Worm (Caenorhabditis elegans) whole organism, young adult: ENCODE measurements around the gene icln-1.

Experiments
- B0019.2 ChIP-seq: fragments of 200-800 bp; sonication (Bioruptor generic); conservative IDR thresholded peaks from 2 replicates; pipeline ENCODE4 v1.3.6; 2022; ENCODE audit warnings: missing genetic modification reagents, missing genetic modification characterization, missing compliant biosample characterization
- B0035.1 ChIP-seq: sonication (generic microtip); optimal IDR thresholded peaks from 2 replicates; lab custom pipeline; 2016; ENCODE audit warnings: missing genetic modification characterization, mild to moderate bottlenecking, missing compliant biosample characterization, missing genotype, missing genetic modification reagents
- B0336.3 ChIP-seq: fragments of 200-800 bp; sonication (Bioruptor generic); IDR thresholded peaks from 2 replicates; pipeline ENCODE4 v1.3.6; 2022; ENCODE audit warnings: missing genetic modification characterization, missing compliant biosample characterization
- C17E4.6 ChIP-seq: fragments of 200-800 bp; sonication (Bioruptor generic); IDR thresholded peaks from 2 replicates; pipeline ENCODE4 v1.3.6; 2022; ENCODE audit warnings: missing genetic modification reagents, missing genetic modification characterization, missing compliant biosample characterization
- F22D6.2 ChIP-seq: sonication (generic microtip); optimal IDR thresholded peaks from 2 replicates; lab custom pipeline; 2016; ENCODE audit warnings: mild to moderate bottlenecking, missing genetic modification characterization, missing compliant biosample characterization
- F23B12.7 ChIP-seq: sonication (generic microtip); optimal IDR thresholded peaks from 2 replicates; lab custom pipeline; 2017; ENCODE audit warnings: missing genetic modification characterization, mild to moderate bottlenecking, missing compliant biosample characterization, antibody characterized with exemption, moderate library complexity; ENCODE audit not compliant: insufficient read depth
- F49E8.2 ChIP-seq: sonication (generic microtip); optimal IDR thresholded peaks from 3 replicates; lab custom pipeline; 2017; ENCODE audit warnings: missing genetic modification characterization, mild to moderate bottlenecking, missing compliant biosample characterization, antibody characterized with exemption, moderate library complexity; ENCODE audit not compliant: insufficient read depth
- F55B11.4 ChIP-seq: sonication (generic microtip); optimal IDR thresholded peaks from 2 replicates; lab custom pipeline; 2016; ENCODE audit warnings: missing compliant biosample characterization, missing genetic modification characterization, borderline replicate concordance; ENCODE audit not compliant: insufficient read depth
- K12H6.12 ChIP-seq: fragments of 200-800 bp; sonication (Bioruptor generic); optimal IDR thresholded peaks from 2 replicates; lab custom pipeline; 2018; ENCODE audit warnings: mild to moderate bottlenecking, missing genetic modification characterization, missing compliant biosample characterization
- T26A5.8 ChIP-seq: sonication (generic microtip); optimal IDR thresholded peaks from 2 replicates; lab custom pipeline; 2016; ENCODE audit warnings: missing genetic modification characterization, missing compliant biosample characterization
- Y53F4B.3 ChIP-seq: fragments of 200-800 bp; sonication (Bioruptor generic); IDR thresholded peaks from 2 replicates; pipeline ENCODE4 v1.3.6; 2022; ENCODE audit warnings: missing genetic modification reagents, missing genetic modification characterization, missing compliant biosample characterization
- aptf-2 ChIP-seq: fragments of 200-800 bp; sonication (Bioruptor generic); conservative IDR thresholded peaks from 2 replicates; pipeline ENCODE4 v1.3.6; 2022; ENCODE audit warnings: missing genetic modification reagents, missing genetic modification characterization, missing compliant biosample characterization
- athp-1 ChIP-seq: sonication (generic microtip); optimal IDR thresholded peaks from 2 replicates; lab custom pipeline; 2017; ENCODE audit warnings: mild to moderate bottlenecking, missing genetic modification characterization, missing compliant biosample characterization
- attf-5 ChIP-seq: fragments of 200-800 bp; sonication (Bioruptor generic); optimal IDR thresholded peaks from 2 replicates; lab custom pipeline; 2018; ENCODE audit warnings: mild to moderate bottlenecking, missing genetic modification characterization, missing compliant biosample characterization
- attf-6 ChIP-seq: fragments of 200-800 bp; sonication (Bioruptor generic); IDR thresholded peaks from 2 replicates; pipeline ENCODE4 v1.3.6; 2022; ENCODE audit warnings: missing genetic modification reagents, missing genetic modification characterization, missing compliant biosample characterization
- bed-1 ChIP-seq: fragments of 200-800 bp; sonication (Bioruptor generic); IDR thresholded peaks from 2 replicates; pipeline ENCODE4 v1.3.6; 2022; ENCODE audit warnings: missing genetic modification reagents, missing genetic modification characterization, missing compliant biosample characterization
- ccch-3 ChIP-seq: fragments of 200-800 bp; sonication (Bioruptor generic); optimal IDR thresholded peaks from 2 replicates; lab custom pipeline; 2018; ENCODE audit warnings: mild to moderate bottlenecking, missing genetic modification characterization, missing compliant biosample characterization
- ceh-58 ChIP-seq: fragments of 200-800 bp; sonication (Bioruptor generic); IDR thresholded peaks from 2 replicates; pipeline ENCODE4 v1.3.6; 2022; ENCODE audit warnings: missing genetic modification characterization, missing compliant biosample characterization
- ceh-91 ChIP-seq: fragments of 200-800 bp; sonication (Bioruptor generic); IDR thresholded peaks from 2 replicates; pipeline ENCODE4 v1.3.6; 2022; ENCODE audit warnings: missing genetic modification reagents, missing genetic modification characterization, missing compliant biosample characterization
- chd-7 ChIP-seq: sonication (generic microtip); optimal IDR thresholded peaks from 2 replicates; lab custom pipeline; 2016; ENCODE audit warnings: mild to moderate bottlenecking, missing genetic modification characterization, moderate library complexity, missing compliant biosample characterization
- dpff-1 ChIP-seq: sonication (generic microtip); optimal IDR thresholded peaks from 2 replicates; lab custom pipeline; 2017; ENCODE audit warnings: mild to moderate bottlenecking, missing genetic modification characterization, missing compliant biosample characterization
- egl-44 ChIP-seq: fragments of 200-800 bp; sonication (Bioruptor generic); IDR thresholded peaks from 2 replicates; pipeline ENCODE4 v1.3.6; 2022; ENCODE audit warnings: missing genetic modification reagents, missing genetic modification characterization, missing compliant biosample characterization
- gei-17 ChIP-seq: fragments of 200-800 bp; sonication (Bioruptor generic); optimal IDR thresholded peaks from 2 replicates; lab custom pipeline; 2018; ENCODE audit warnings: mild to moderate bottlenecking, missing genetic modification characterization, missing compliant biosample characterization
- him-1 ChIP-seq: sonication (generic microtip); optimal IDR thresholded peaks from 2 replicates; lab custom pipeline; 2016; ENCODE audit warnings: missing genotype, missing genetic modification reagents, missing genetic modification characterization, missing compliant biosample characterization
- hlh-26 ChIP-seq: fragments of 200-800 bp; sonication (Bioruptor generic); conservative IDR thresholded peaks from 2 replicates; pipeline ENCODE4 v1.3.6; 2022; ENCODE audit warnings: missing genetic modification reagents, missing genetic modification characterization, missing compliant biosample characterization
- hmg-1.2 ChIP-seq: fragments of 200-800 bp; sonication (Bioruptor generic); IDR thresholded peaks from 2 replicates; pipeline ENCODE4 v1.3.6; 2022; ENCODE audit warnings: missing genetic modification reagents, missing genetic modification characterization, missing compliant biosample characterization
- lag-1 ChIP-seq: fragments of 200-800 bp; sonication (Bioruptor generic); IDR thresholded peaks from 2 replicates; pipeline ENCODE4 v1.3.6; 2022; ENCODE audit warnings: missing genetic modification reagents, missing genetic modification characterization, missing compliant biosample characterization
- lin-40 ChIP-seq: sonication (generic microtip); optimal IDR thresholded peaks from 2 replicates; lab custom pipeline; 2016; ENCODE audit warnings: missing genetic modification characterization, mild to moderate bottlenecking, missing compliant biosample characterization, missing genotype, missing genetic modification reagents
- lin-54 ChIP-seq: fragments of 200-800 bp; sonication (Bioruptor generic); optimal IDR thresholded peaks from 2 replicates; lab custom pipeline; 2018; ENCODE audit warnings: mild to moderate bottlenecking, missing genetic modification characterization, missing compliant biosample characterization
- lir-1 ChIP-seq: fragments of 200-800 bp; sonication (Bioruptor generic); conservative IDR thresholded peaks from 2 replicates; pipeline ENCODE4 v1.3.6; 2022; ENCODE audit warnings: missing genetic modification reagents, missing genetic modification characterization, missing compliant biosample characterization
- lsl-1 ChIP-seq: fragments of 200-800 bp; sonication (Bioruptor generic); optimal IDR thresholded peaks from 2 replicates; lab custom pipeline; 2018; ENCODE audit warnings: mild to moderate bottlenecking, missing genetic modification characterization, moderate library complexity, missing compliant biosample characterization
- madf-3 ChIP-seq: fragments of 200-800 bp; sonication (Bioruptor generic); IDR thresholded peaks from 2 replicates; pipeline ENCODE4 v1.3.6; 2022; ENCODE audit warnings: missing genetic modification reagents, missing genetic modification characterization, missing compliant biosample characterization
- mcd-1 ChIP-seq: fragments of 200-800 bp; sonication (Bioruptor generic); IDR thresholded peaks from 2 replicates; pipeline ENCODE4 v1.3.6; 2022; ENCODE audit warnings: missing genetic modification reagents, missing genetic modification characterization, missing compliant biosample characterization
- nhr-80 ChIP-seq: sonication (generic microtip); optimal IDR thresholded peaks from 2 replicates; lab custom pipeline; 2016; ENCODE audit warnings: missing genetic modification characterization, missing compliant biosample characterization
- pbrm-1 ChIP-seq: fragments of 200-800 bp; sonication (Bioruptor generic); IDR thresholded peaks from 2 replicates; pipeline ENCODE4 v1.3.6; 2022; ENCODE audit warnings: missing genetic modification reagents, missing genetic modification characterization, missing compliant biosample characterization
- snpc-1.3 ChIP-seq: sonication (generic microtip); optimal IDR thresholded peaks from 2 replicates; lab custom pipeline; 2017; ENCODE audit warnings: missing genetic modification characterization, mild to moderate bottlenecking, missing compliant biosample characterization, antibody characterized with exemption, moderate library complexity, missing genotype, missing genetic modification reagents; ENCODE audit not compliant: insufficient read depth
- snpc-4 ChIP-seq, 5 experiments: fragments of 150-350 bp in 1 of 5; sonication (generic microtip) in 4 of 5; optimal IDR thresholded peaks; 2 replicates each; lab custom pipeline; 2014 to 2018; ENCODE audit warnings: missing genetic modification characterization in 5 of 5, missing biosample characterization in 3 of 5, antibody characterized with exemption in 2 of 5, mild to moderate bottlenecking in 2 of 5, missing compliant biosample characterization in 2 of 5, missing genotype in 2 of 5, moderate library complexity in 2 of 5, missing genetic modification reagents in 1 of 5
- tbp1 ChIP-seq: fragments of 200-800 bp; sonication (Bioruptor generic); optimal IDR thresholded peaks from 2 replicates; lab custom pipeline; 2018; ENCODE audit warnings: mild to moderate bottlenecking, missing genetic modification characterization, missing compliant biosample characterization
- xnd-1 ChIP-seq: sonication (generic microtip); optimal IDR thresholded peaks from 2 replicates; lab custom pipeline; 2016; ENCODE audit warnings: missing genotype, missing genetic modification reagents, missing genetic modification characterization, missing compliant biosample characterization
- zfh-2 ChIP-seq: fragments of 200-800 bp; sonication (Bioruptor generic); conservative IDR thresholded peaks from 2 replicates; pipeline ENCODE4 v1.3.6; 2022; ENCODE audit warnings: missing genetic modification reagents, missing genetic modification characterization, missing compliant biosample characterization
- ztf-18 ChIP-seq: sonication (generic microtip); optimal IDR thresholded peaks from 2 replicates; lab custom pipeline; 2016; ENCODE audit warnings: missing genotype, mild to moderate bottlenecking, missing genetic modification characterization, missing compliant biosample characterization
- ztf-26 ChIP-seq: sonication (generic microtip); optimal IDR thresholded peaks from 2 replicates; lab custom pipeline; 2017; ENCODE audit warnings: missing genetic modification characterization, missing compliant biosample characterization

Gene icln-1

ce11 chrIV:9130605-9131004 is 35.2 kb upstream of the icln-1 start (continued):
- TF ChIP-seq K12H6.12 (no peak), attf-6 (peak; percentile 94), him-1 (tag; lab: Kevin White, UChicago) (peak; percentile 1), lin-54 (GFP tag; lab: Kevin White, UChicago) (no peak), F49E8.2 (tag; lab: Kevin White, UChicago) (peak; percentile 13), T26A5.8 (no peak), lir-1 (GFP tag; lab: Robert Waterston, UW) (no peak), lag-1 (GFP tag; lab: Robert Waterston, UW) (no peak), lsl-1 (peak; percentile 4), dpff-1 (no peak), pbrm-1 (peak; percentile 61; the same call in 1 of the 2 replicates), Y53F4B.3 (GFP tag; lab: Robert Waterston, UW) (no peak)

- TF ChIP-seq hmg-1.2 (GFP tag; lab: Robert Waterston, UW) (peak; percentile 50; the same call in 1 of the 2 replicates), gei-17 (GFP tag; lab: Kevin White, UChicago) (no peak), dpff-1 (no peak), B0019.2 (GFP tag; lab: Robert Waterston, UW) (no peak), lin-40 (peak; percentile 16), xnd-1 (no peak), mcd-1 (GFP tag; lab: Robert Waterston, UW) (0 out of 2 replicates have a peak, but pooled peaks have one; percentile 20), pbrm-1 (no peak), bed-1 (no peak), F55B11.4 (tag; lab: Kevin White, UChicago) (no peak), lag-1 (GFP tag; lab: Robert Waterston, UW) (no peak), lsl-1 (no peak), attf-5 (peak; percentile 8), ccch-3 (no peak), egl-44 (GFP tag; lab: Robert Waterston, UW) (no peak), F22D6.2 (tag; lab: Kevin White, UChicago) (no peak), snpc-1.3 (tag; lab: Kevin White, UChicago) (no peak), hlh-26 (GFP tag; lab: Robert Waterston, UW) (no peak), aptf-2 (GFP tag; lab: Robert Waterston, UW) (no peak), chd-7 (tag; lab: Kevin White, UChicago) (no peak)
Observed at ce11 chrIV:9121545-9121944, 26.1 kb upstream of the icln-1 start.

- no peak for TF ChIP-seq athp-1 (tag; lab: Kevin White, UChicago)
- TF ChIP-seq ztf-18 (tag; lab: Kevin White, UChicago) = no peak
- no peak for TF ChIP-seq snpc-4 (GFP tag; optimal IDR thresholded peaks at IDR 0.05; lab: Kevin White, UChicago)
- no peak for TF ChIP-seq snpc-4 (tag; optimal IDR thresholded peaks at IDR 0.05; lab: Kevin White, UChicago)
- no peak for TF ChIP-seq C17E4.6 (GFP tag; lab: Robert Waterston, UW)
- TF ChIP-seq ccch-3 = no peak
- no peak for TF ChIP-seq F23B12.7
- no peak for TF ChIP-seq nhr-80
- TF ChIP-seq lin-40 = no peak
- no peak for TF ChIP-seq tbp1 (GFP tag; lab: Kevin White, UChicago)
- TF ChIP-seq dpff-1 = no peak
- TF ChIP-seq B0035.1 (tag; lab: Kevin White, UChicago) = no peak
- TF ChIP-seq ceh-91 (GFP tag; lab: Robert Waterston, UW) = no peak
- no peak for TF ChIP-seq ztf-26 (tag; lab: Kevin White, UChicago)
- no peak for TF ChIP-seq snpc-1.3 (tag; lab: Kevin White, UChicago)
- TF ChIP-seq egl-44 (GFP tag; lab: Robert Waterston, UW) = no peak
- TF ChIP-seq ceh-58 (GFP tag; lab: Robert Waterston, UW) = no peak
- TF ChIP-seq madf-3 (GFP tag; lab: Robert Waterston, UW) = no peak
- no peak for TF ChIP-seq B0336.3 (GFP tag; lab: Robert Waterston, UW)
- TF ChIP-seq hlh-26 (GFP tag; lab: Robert Waterston, UW) = no peak
- TF ChIP-seq zfh-2 (GFP tag; lab: Robert Waterston, UW) = no peak
Observed at ce11 chrIV:9120220-9120619, 24.8 kb upstream of the icln-1 start.
